Worm (Caenorhabditis elegans) whole organism, L2 larva: Measurements from ENCODE around the gene Y43F8B.20.

ENCODE experiments used
- Y55F3AM.14 ChIP-seq: fragments of 200-800 bp; sonication (Bioruptor generic); optimal IDR thresholded peaks from 2 replicates; lab custom pipeline; 2018; ENCODE audit warnings: mild to moderate bottlenecking, missing genetic modification characterization, missing compliant biosample characterization
- ZK546.5 ChIP-seq: sonication (generic microtip); optimal IDR thresholded peaks from 2 replicates; lab custom pipeline; 2017; ENCODE audit warnings: missing biosample characterization, missing genetic modification characterization
- alr-1 ChIP-seq: fragments of 150-350 bp; optimal IDR thresholded peaks from 2 replicates; lab custom pipeline; 2014; ENCODE audit warnings: missing biosample characterization, missing genetic modification characterization
- aly-2 ChIP-seq: fragments of 150-350 bp; optimal IDR thresholded peaks from 2 replicates; lab custom pipeline; 2014; ENCODE audit warnings: missing biosample characterization, missing genetic modification characterization
- ama-1 ChIP-seq: fragments of 150-350 bp; optimal IDR thresholded peaks from 2 replicates; lab custom pipeline; 2018; ENCODE audit warnings: inconsistent platforms
- blmp-1 ChIP-seq: sonication (generic microtip); optimal IDR thresholded peaks from 2 replicates; lab custom pipeline; 2017; ENCODE audit warnings: missing genetic modification characterization, mild to moderate bottlenecking, missing compliant biosample characterization, antibody characterized with exemption, moderate library complexity; ENCODE audit not compliant: insufficient read depth
- ceh-16 ChIP-seq: fragments of 150-350 bp; optimal IDR thresholded peaks from 2 replicates; lab custom pipeline; 2014; ENCODE audit warnings: missing biosample characterization, missing genetic modification characterization
- ceh-82 ChIP-seq: fragments of 150-350 bp; optimal IDR thresholded peaks from 2 replicates; lab custom pipeline; 2014; ENCODE audit warnings: missing biosample characterization, missing genetic modification characterization
- crh-2 ChIP-seq: sonication (generic microtip); optimal IDR thresholded peaks from 2 replicates; lab custom pipeline; 2017; ENCODE audit warnings: missing biosample characterization, missing genetic modification characterization
- dmd-4 ChIP-seq: sonication (generic microtip); optimal IDR thresholded peaks from 2 replicates; lab custom pipeline; 2017; ENCODE audit warnings: missing biosample characterization, missing genetic modification characterization
- egl-27 ChIP-seq: sonication (generic microtip); optimal IDR thresholded peaks from 3 replicates; lab custom pipeline; 2017; ENCODE audit warnings: missing biosample characterization, missing genetic modification reagents, missing genetic modification characterization
- elt-1 ChIP-seq: fragments of 150-350 bp; optimal IDR thresholded peaks from 2 replicates; lab custom pipeline; 2014; ENCODE audit warnings: missing biosample characterization, missing genetic modification characterization
- elt-3 ChIP-seq: sonication (generic microtip); optimal IDR thresholded peaks from 2 replicates; lab custom pipeline; 2017; ENCODE audit warnings: missing biosample characterization, missing genetic modification characterization
- fos-1 ChIP-seq: fragments of 150-350 bp; optimal IDR thresholded peaks from 2 replicates; lab custom pipeline; 2014; ENCODE audit warnings: missing biosample characterization, missing genetic modification characterization
- gmeb-1 ChIP-seq: fragments of 150-350 bp; optimal IDR thresholded peaks from 2 replicates; lab custom pipeline; 2014; ENCODE audit warnings: missing biosample characterization, missing genetic modification characterization
- lin-11 ChIP-seq: fragments of 150-350 bp; sonication (generic microtip); optimal IDR thresholded peaks from 2 replicates; lab custom pipeline; 2014; ENCODE audit warnings: missing biosample characterization, missing genetic modification characterization, inconsistent platforms, mixed read lengths
- lin-13 ChIP-seq: fragments of 150-350 bp; optimal IDR thresholded peaks from 2 replicates; lab custom pipeline; 2014; ENCODE audit warnings: missing biosample characterization, missing genetic modification reagents, missing genetic modification characterization
- lsy-2 ChIP-seq, 2 experiments: fragments of 150-350 bp in 1 of 2; sonication (generic microtip) in 1 of 2; optimal IDR thresholded peaks; 2 replicates each; lab custom pipeline; 2014 to 2017; ENCODE audit warnings: missing biosample characterization in 2 of 2, missing genetic modification characterization in 2 of 2
- mab-5 ChIP-seq: fragments of 150-350 bp; optimal IDR thresholded peaks from 2 replicates; lab custom pipeline; 2014; ENCODE audit warnings: missing biosample characterization, missing genetic modification characterization
- mdl-1 ChIP-seq, 2 experiments: fragments of 150-350 bp in 1 of 2; sonication (generic microtip) in 1 of 2; optimal IDR thresholded peaks; 2 replicates each; lab custom pipeline; 2017; ENCODE audit warnings: missing biosample characterization in 2 of 2, missing genetic modification characterization in 2 of 2
- nhr-10 ChIP-seq: sonication (generic microtip); optimal IDR thresholded peaks from 2 replicates; lab custom pipeline; 2017; ENCODE audit warnings: missing biosample characterization, missing genetic modification characterization
- nhr-11 ChIP-seq: fragments of 150-350 bp; optimal IDR thresholded peaks from 2 replicates; lab custom pipeline; 2014; ENCODE audit warnings: missing biosample characterization, missing genetic modification characterization
- nhr-12 ChIP-seq: fragments of 150-350 bp; optimal IDR thresholded peaks from 2 replicates; lab custom pipeline; 2014; ENCODE audit warnings: missing biosample characterization, missing genetic modification characterization
- nhr-21 ChIP-seq: fragments of 150-350 bp; optimal IDR thresholded peaks from 2 replicates; lab custom pipeline; 2014; ENCODE audit warnings: missing biosample characterization, missing genetic modification characterization
- nhr-23 ChIP-seq: fragments of 150-350 bp; optimal IDR thresholded peaks from 2 replicates; lab custom pipeline; 2014; ENCODE audit warnings: missing biosample characterization, missing genetic modification reagents, missing genetic modification characterization
- nhr-237 ChIP-seq: fragments of 150-350 bp; optimal IDR thresholded peaks from 2 replicates; lab custom pipeline; 2014; ENCODE audit warnings: missing biosample characterization, missing genetic modification characterization
- nhr-25 ChIP-seq: fragments of 150-350 bp; sonication (generic microtip); optimal IDR thresholded peaks from 3 replicates; lab custom pipeline; 2014; ENCODE audit warnings: missing biosample characterization, missing genetic modification characterization
- nhr-6 ChIP-seq: fragments of 150-350 bp; optimal IDR thresholded peaks from 2 replicates; lab custom pipeline; 2014; ENCODE audit warnings: missing biosample characterization, missing genetic modification characterization
- nhr-77 ChIP-seq: fragments of 150-350 bp; optimal IDR thresholded peaks from 2 replicates; lab custom pipeline; 2014; ENCODE audit warnings: missing biosample characterization, missing genetic modification characterization
- sem-4 ChIP-seq: fragments of 150-350 bp; optimal IDR thresholded peaks from 2 replicates; lab custom pipeline; 2014; ENCODE audit warnings: missing biosample characterization, missing genetic modification reagents, missing genetic modification characterization
- skn-1 ChIP-seq: sonication (generic microtip); optimal IDR thresholded peaks from 2 replicates; lab custom pipeline; 2017; ENCODE audit warnings: missing biosample characterization, missing genetic modification characterization
- sma-3 ChIP-seq: sonication (generic microtip); optimal IDR thresholded peaks from 2 replicates; lab custom pipeline; 2016; ENCODE audit warnings: missing genetic modification reagents, missing genetic modification characterization, missing compliant biosample characterization
- unc-39 ChIP-seq: fragments of 150-350 bp; optimal IDR thresholded peaks from 2 replicates; lab custom pipeline; 2014; ENCODE audit warnings: missing biosample characterization, missing genetic modification characterization
- ztf-1 ChIP-seq: fragments of 200-800 bp; sonication (Bioruptor generic); conservative IDR thresholded peaks from 2 replicates; pipeline ENCODE4 v1.3.6; 2022; ENCODE audit warnings: missing genetic modification characterization, missing compliant biosample characterization
- ztf-11 ChIP-seq: sonication (generic microtip); optimal IDR thresholded peaks from 2 replicates; lab custom pipeline; 2017; ENCODE audit warnings: missing biosample characterization, missing genetic modification characterization
- ztf-4 ChIP-seq: fragments of 150-350 bp; optimal IDR thresholded peaks from 2 replicates; lab custom pipeline; 2014; ENCODE audit warnings: missing biosample characterization, missing genetic modification characterization

The Y43F8B.20 gene

DNA sequence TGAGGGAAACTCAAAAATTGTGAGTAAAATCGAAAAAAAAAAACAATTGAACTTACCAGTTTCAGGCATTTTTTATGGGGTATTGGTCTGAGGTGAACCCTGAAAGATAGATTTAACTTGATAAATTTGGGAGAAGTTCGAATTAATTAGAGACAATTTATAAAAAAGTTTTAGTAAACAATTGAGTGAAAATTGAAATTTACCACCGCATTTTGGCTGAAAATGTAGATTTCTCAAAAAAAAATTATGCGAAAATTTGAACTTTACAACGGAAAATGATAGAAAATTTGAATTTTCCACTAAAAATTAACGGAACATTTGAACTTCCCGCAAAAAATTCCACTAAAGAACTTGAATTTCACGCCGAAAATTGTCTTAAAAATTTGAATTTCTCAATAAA lies 3.5 kb downstream of the Y43F8B.20 start, which contains the start of gene Y43F8B.1:
Gene Y43F8B.1, minus strand, starts transcription at position 101 of the 400 bp plus-strand sequence.
- TF ChIP-seq sem-4 = no peak
- no peak for TF ChIP-seq mab-5 (tag; lab: Kevin White, UChicago)
- TF ChIP-seq blmp-1 (tag; lab: Kevin White, UChicago) = no peak
- no peak for TF ChIP-seq alr-1 (tag; lab: Kevin White, UChicago)
- TF ChIP-seq Y55F3AM.14 (GFP tag; lab: Kevin White, UChicago) = no peak
- TF ChIP-seq sma-3 (GFP tag; lab: Kevin White, UChicago) = no peak
- no peak for TF ChIP-seq elt-3 (tag; lab: Kevin White, UChicago)
- no peak for TF ChIP-seq ZK546.5
- TF ChIP-seq ztf-1 = no peak
- no peak for TF ChIP-seq crh-2 (tag; lab: Kevin White, UChicago)
- TF ChIP-seq nhr-21 (tag; lab: Kevin White, UChicago) = no peak
- no peak for TF ChIP-seq skn-1
- no peak for TF ChIP-seq nhr-77 (tag; lab: Kevin White, UChicago)
- no peak for TF ChIP-seq nhr-23

DNA sequence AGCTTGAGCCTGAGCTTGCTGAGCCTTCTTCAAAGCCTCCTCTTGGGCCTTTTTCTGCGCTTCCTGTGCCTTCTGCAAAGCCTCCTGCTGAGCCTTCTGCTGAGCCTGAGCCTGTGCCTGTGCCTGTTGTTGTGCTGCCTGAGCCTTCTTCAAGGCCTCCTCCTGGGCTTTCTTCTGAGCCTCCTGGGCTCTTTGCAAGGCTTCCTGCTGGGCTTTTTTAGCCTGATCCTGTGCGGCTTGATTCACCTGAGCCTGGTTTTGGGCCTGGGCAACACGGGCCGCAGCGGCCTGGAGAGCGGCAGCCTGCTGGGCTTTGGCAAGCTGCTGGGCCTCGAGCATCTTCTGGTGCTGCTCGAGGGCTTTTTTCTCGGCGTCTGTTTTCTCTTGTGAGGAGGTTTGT lies 4.6 kb downstream of the Y43F8B.20 start:
- TF ChIP-seq ztf-11 (tag; lab: Kevin White, UChicago) (no peak), egl-27 (no peak), ZK546.5 (no peak), Y55F3AM.14 (GFP tag; lab: Kevin White, UChicago) (no peak), elt-3 (tag; lab: Kevin White, UChicago) (no peak), unc-39 (no peak), ceh-82 (no peak), blmp-1 (tag; lab: Kevin White, UChicago) (no peak), mab-5 (tag; lab: Kevin White, UChicago) (no peak), lin-13 (no peak), crh-2 (tag; lab: Kevin White, UChicago) (no peak), ztf-4 (no peak), dmd-4 (no peak), nhr-12 (no peak), ceh-16 (tag; lab: Kevin White, UChicago) (no peak)

DNA sequence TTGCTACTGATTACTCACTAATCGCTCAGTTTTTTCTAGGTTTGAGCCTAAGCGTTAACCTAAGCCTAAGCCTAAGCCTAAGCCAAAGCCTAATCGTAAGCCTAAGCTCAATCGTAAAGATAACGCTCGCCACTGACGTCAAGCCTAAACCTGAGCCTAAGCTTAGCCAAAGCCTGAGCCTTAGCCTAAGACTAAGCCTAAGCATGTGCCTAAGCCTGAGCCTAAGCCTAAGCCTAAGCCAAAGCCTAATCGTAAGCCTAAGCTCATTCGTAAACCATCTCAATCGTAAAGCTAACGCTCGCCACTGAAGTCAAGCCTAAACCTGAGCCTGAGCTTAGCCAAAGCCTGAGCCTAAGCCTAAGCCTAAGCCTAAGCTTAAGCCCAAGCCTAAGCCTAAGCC lies 6.1 kb downstream of the Y43F8B.20 start:
- TF ChIP-seq nhr-10 (tag; lab: Kevin White, UChicago) (no peak), nhr-77 (tag; lab: Kevin White, UChicago) (no peak), egl-27 (no peak), lsy-2 (tag; optimal IDR thresholded peaks at IDR 0.05; lab: Kevin White, UChicago) (no peak), crh-2 (tag; lab: Kevin White, UChicago) (no peak), aly-2 (tag; lab: Kevin White, UChicago) (no peak), nhr-23 (no peak), nhr-25 (no peak), ztf-1 (no peak)

DNA sequence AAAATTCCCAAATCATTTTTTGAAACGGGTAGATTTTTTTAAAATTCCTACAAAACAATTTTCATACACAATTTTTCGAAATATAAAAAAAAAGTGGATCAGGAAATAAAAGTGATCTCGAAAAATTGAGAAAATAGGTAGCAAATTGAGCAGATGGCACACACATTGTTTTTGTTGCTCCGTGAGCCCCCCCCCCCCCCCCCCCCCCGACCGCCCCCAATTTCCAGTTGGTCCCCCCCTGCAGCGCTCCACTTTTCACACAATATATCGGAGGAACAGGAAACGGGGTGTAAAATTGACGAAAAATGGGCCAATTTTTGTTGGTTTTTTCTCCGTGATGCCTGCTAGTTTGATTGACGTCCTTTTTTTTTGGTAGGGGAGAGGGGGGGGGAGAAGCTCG lies 8.7 kb downstream of the Y43F8B.20 start:
- TF ChIP-seq lin-11 (tag; lab: Kevin White, UChicago) = no peak
- TF ChIP-seq sma-3 (GFP tag; lab: Kevin White, UChicago) = no peak
- TF ChIP-seq nhr-12 = no peak
- no peak for TF ChIP-seq nhr-10 (tag; lab: Kevin White, UChicago)
- no peak for TF ChIP-seq egl-27
- TF ChIP-seq elt-1 = no peak
- TF ChIP-seq elt-3 (tag; lab: Kevin White, UChicago) = no peak

DNA sequence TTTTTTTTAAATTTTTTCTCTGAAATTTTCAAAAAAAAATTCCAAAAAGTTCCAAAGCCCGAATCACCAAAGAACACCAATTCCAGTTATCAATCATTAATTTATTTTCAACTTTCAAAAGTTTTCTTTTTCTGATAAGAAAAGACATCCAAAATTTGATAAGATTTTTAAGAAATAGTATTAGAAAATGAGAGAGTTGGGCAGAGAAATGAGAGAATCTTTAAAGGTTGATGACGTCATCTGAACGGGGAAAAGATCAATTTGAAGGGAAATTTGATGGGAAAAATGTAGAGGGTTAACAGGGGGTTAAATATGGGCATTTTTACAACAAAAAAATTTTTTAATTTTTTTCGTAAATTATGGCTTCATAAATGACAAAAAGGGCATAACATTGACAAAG lies 16.1 kb downstream of the Y43F8B.20 start:
- no peak for TF ChIP-seq nhr-23
- no peak for TF ChIP-seq nhr-237
- no peak for TF ChIP-seq alr-1 (tag; lab: Kevin White, UChicago)
- TF ChIP-seq skn-1 = no peak
- TF ChIP-seq fos-1 (tag; lab: Kevin White, UChicago) = peak; percentile 75
- no peak for TF ChIP-seq lin-11 (tag; lab: Kevin White, UChicago)
- TF ChIP-seq mdl-1 (tag; optimal IDR thresholded peaks at IDR 0.05; lab: Kevin White, UChicago) = no peak
- no peak for TF ChIP-seq ZK546.5
- TF ChIP-seq nhr-6 (tag; lab: Kevin White, UChicago) = no peak
- no peak for TF ChIP-seq nhr-11
- TF ChIP-seq blmp-1 (tag; lab: Kevin White, UChicago) = peak; percentile 38
- no peak for TF ChIP-seq nhr-77 (tag; lab: Kevin White, UChicago)
- TF ChIP-seq gmeb-1 (tag; lab: Kevin White, UChicago) = peak; percentile 53
- TF ChIP-seq crh-2 (tag; lab: Kevin White, UChicago) = peak; percentile 69
- no peak for TF ChIP-seq ama-1
- no peak for TF ChIP-seq mab-5 (tag; lab: Kevin White, UChicago)
- no peak for TF ChIP-seq ztf-1
- no peak for TF ChIP-seq dmd-4
- no peak for TF ChIP-seq nhr-25
- peak; percentile 40 for TF ChIP-seq sma-3 (GFP tag; lab: Kevin White, UChicago)
